Worm (Caenorhabditis elegans) whole organism, L4 larva: ENCODE measurements around the gene H35B03.2.

Experiments
- F10B5.3 ChIP-seq: sonication (generic microtip); optimal IDR thresholded peaks from 2 replicates; lab custom pipeline; 2016; ENCODE audit warnings: mild to moderate bottlenecking, missing genetic modification characterization, missing compliant biosample characterization
- R02D3.7 ChIP-seq: fragments of 150-350 bp; sonication (generic microtip); optimal IDR thresholded peaks from 3 replicates; lab custom pipeline; 2014; ENCODE audit warnings: missing biosample characterization, missing genetic modification characterization
- Y105C5A.15 ChIP-seq: fragments of 200-800 bp; sonication (Bioruptor generic); IDR thresholded peaks from 2 replicates; pipeline ENCODE4 v1.3.6; 2022; ENCODE audit warnings: missing genetic modification characterization, missing compliant biosample characterization
- Y5F2A.4 ChIP-seq: fragments of 200-800 bp; sonication (Bioruptor generic); optimal IDR thresholded peaks from 2 replicates; lab custom pipeline; 2018; ENCODE audit warnings: mild to moderate bottlenecking, missing genetic modification characterization, missing compliant biosample characterization
- Y75B8A.6 ChIP-seq: fragments of 200-800 bp; sonication (Bioruptor generic); IDR thresholded peaks from 2 replicates; pipeline ENCODE4 v1.3.6; 2022; ENCODE audit warnings: missing genetic modification reagents, missing genetic modification characterization, missing compliant biosample characterization
- ZK337.2 ChIP-seq: fragments of 200-800 bp; sonication (Bioruptor generic); IDR thresholded peaks from 2 replicates; pipeline ENCODE4 v1.3.6; 2022; ENCODE audit warnings: missing genetic modification reagents, missing genetic modification characterization, missing compliant biosample characterization
- aha-1 ChIP-seq: fragments of 150-350 bp; peaks from one replicate; lab custom pipeline; 2014; ENCODE audit warnings: missing biosample characterization, missing genetic modification characterization
- ama-1 ChIP-seq: fragments of 150-350 bp; optimal IDR thresholded peaks from 2 replicates; lab custom pipeline; 2014; ENCODE audit warnings: inconsistent platforms, mixed read lengths
- ceh-28 ChIP-seq: fragments of 150-350 bp; optimal IDR thresholded peaks from 2 replicates; lab custom pipeline; 2014; ENCODE audit warnings: missing biosample characterization, missing genetic modification reagents, missing genetic modification characterization
- ceh-32 ChIP-seq: sonication (generic microtip); optimal IDR thresholded peaks from 2 replicates; lab custom pipeline; 2016; ENCODE audit warnings: mild to moderate bottlenecking, missing genetic modification characterization, missing compliant biosample characterization; ENCODE audit not compliant: poor library complexity
- ceh-44 ChIP-seq: fragments of 200-800 bp; sonication (Bioruptor generic); IDR thresholded peaks from 2 replicates; pipeline ENCODE4 v1.3.6; 2022; ENCODE audit warnings: missing genetic modification reagents, missing genetic modification characterization, missing compliant biosample characterization
- daf-16 ChIP-seq, 3 experiments: sonication (generic microtip); optimal IDR thresholded peaks; 2 replicates each; lab custom pipeline; 2016 to 2017; ENCODE audit warnings: missing genetic modification characterization in 3 of 3, missing genetic modification reagents in 3 of 3, mild to moderate bottlenecking in 2 of 3, missing compliant biosample characterization in 2 of 3, missing biosample characterization in 1 of 3, moderate library complexity in 1 of 3
- dmd-6 ChIP-seq: fragments of 200-800 bp; sonication (Bioruptor generic); IDR thresholded peaks from 2 replicates; pipeline ENCODE4 v1.3.6; 2022; ENCODE audit warnings: missing genetic modification reagents, missing genetic modification characterization, missing compliant biosample characterization
- dpl-1 ChIP-seq: fragments of 150-350 bp; optimal IDR thresholded peaks from 2 replicates; lab custom pipeline; 2014; ENCODE audit warnings: missing biosample characterization, missing genetic modification reagents, missing genetic modification characterization
- duxl-1 ChIP-seq: sonication (generic microtip); optimal IDR thresholded peaks from 2 replicates; lab custom pipeline; 2016; ENCODE audit warnings: mild to moderate bottlenecking, missing genetic modification characterization, moderate library complexity, missing compliant biosample characterization; ENCODE audit not compliant: poor library complexity
- dve-1 ChIP-seq: sonication (generic microtip); optimal IDR thresholded peaks from 2 replicates; lab custom pipeline; 2017; ENCODE audit warnings: antibody characterized with exemption, mild to moderate bottlenecking, missing genetic modification characterization, missing compliant biosample characterization; ENCODE audit not compliant: insufficient read depth
- egl-43 ChIP-seq: fragments of 200-800 bp; sonication (Bioruptor generic); IDR thresholded peaks from 2 replicates; pipeline ENCODE4 v1.3.6; 2022; ENCODE audit warnings: missing genetic modification reagents, missing genetic modification characterization, missing compliant biosample characterization
- fkh-10 ChIP-seq: fragments of 150-350 bp; optimal IDR thresholded peaks from 2 replicates; lab custom pipeline; 2014; ENCODE audit warnings: missing biosample characterization, missing genetic modification reagents, missing genetic modification characterization
- gei-8 ChIP-seq: fragments of 200-800 bp; sonication (Bioruptor generic); optimal IDR thresholded peaks from 2 replicates; lab custom pipeline; 2018; ENCODE audit warnings: mild to moderate bottlenecking, missing genetic modification characterization, missing compliant biosample characterization
- hlh-11 ChIP-seq: fragments of 200-800 bp; sonication (Bioruptor generic); optimal IDR thresholded peaks from 2 replicates; lab custom pipeline; 2018; ENCODE audit warnings: mild to moderate bottlenecking, missing genetic modification characterization, missing compliant biosample characterization
- hlh-30 ChIP-seq: sonication (generic microtip); optimal IDR thresholded peaks from 2 replicates; lab custom pipeline; 2017; ENCODE audit warnings: antibody characterized with exemption, mild to moderate bottlenecking, missing genetic modification characterization, missing compliant biosample characterization; ENCODE audit not compliant: insufficient read depth
- hmg-1.1 ChIP-seq: fragments of 200-800 bp; sonication (Bioruptor generic); IDR thresholded peaks from 2 replicates; pipeline ENCODE4 v1.3.6; 2022; ENCODE audit warnings: missing genetic modification reagents, missing genetic modification characterization, missing compliant biosample characterization
- jun-1 ChIP-seq: fragments of 150-350 bp; optimal IDR thresholded peaks from 2 replicates; lab custom pipeline; 2014; ENCODE audit warnings: missing biosample characterization, missing genetic modification reagents, missing genetic modification characterization
- lin-39 ChIP-seq: fragments of 150-350 bp; optimal IDR thresholded peaks from 2 replicates; lab custom pipeline; 2014; ENCODE audit warnings: missing biosample characterization, missing genetic modification reagents, missing genetic modification characterization
- lsy-2 ChIP-seq, 2 experiments: fragments of 150-350 bp in 1 of 2; sonication (generic microtip) in 1 of 2; optimal IDR thresholded peaks; 2 replicates each; lab custom pipeline; 2014 to 2017; ENCODE audit warnings: missing biosample characterization in 2 of 2, missing genetic modification characterization in 2 of 2
- mdl-1 ChIP-seq, 2 experiments: fragments of 150-350 bp in 1 of 2; sonication (generic microtip) in 1 of 2; optimal IDR thresholded peaks; 2 replicates each; lab custom pipeline; 2014 to 2017; ENCODE audit warnings: missing biosample characterization in 2 of 2, missing genetic modification characterization in 2 of 2
- mep-1 ChIP-seq: fragments of 150-350 bp; sonication (generic microtip); optimal IDR thresholded peaks from 3 replicates; lab custom pipeline; 2014; ENCODE audit warnings: missing biosample characterization, missing genetic modification characterization
- mes-2 ChIP-seq: sonication (generic microtip); optimal IDR thresholded peaks from 2 replicates; lab custom pipeline; 2016; ENCODE audit warnings: missing genotype, mild to moderate bottlenecking, missing genetic modification characterization, missing compliant biosample characterization; ENCODE audit not compliant: poor library complexity, severe bottlenecking
- mxl-2 ChIP-seq: fragments of 200-800 bp; sonication (Bioruptor generic); conservative IDR thresholded peaks from 2 replicates; pipeline ENCODE4 v1.3.6; 2022; ENCODE audit warnings: missing genetic modification reagents, missing genetic modification characterization, missing compliant biosample characterization
- mxl-3 ChIP-seq: fragments of 200-800 bp; sonication (Bioruptor generic); optimal IDR thresholded peaks from 2 replicates; lab custom pipeline; 2018; ENCODE audit warnings: mild to moderate bottlenecking, missing genetic modification characterization, missing compliant biosample characterization
- nhr-10 ChIP-seq: fragments of 150-350 bp; optimal IDR thresholded peaks from 2 replicates; lab custom pipeline; 2014; ENCODE audit warnings: missing biosample characterization, missing genetic modification characterization
- nhr-102 ChIP-seq: sonication (generic microtip); optimal IDR thresholded peaks from 2 replicates; lab custom pipeline; 2016; ENCODE audit warnings: mild to moderate bottlenecking, missing genetic modification characterization, moderate library complexity, missing compliant biosample characterization
- nhr-28 ChIP-seq: fragments of 150-350 bp; optimal IDR thresholded peaks from 2 replicates; lab custom pipeline; 2014; ENCODE audit warnings: missing biosample characterization, missing genetic modification characterization
- nhr-48 ChIP-seq: sonication (generic microtip); optimal IDR thresholded peaks from 2 replicates; lab custom pipeline; 2016; ENCODE audit warnings: mild to moderate bottlenecking, missing genetic modification characterization, missing compliant biosample characterization
- nhr-77 ChIP-seq: fragments of 150-350 bp; optimal IDR thresholded peaks from 2 replicates; lab custom pipeline; 2014; ENCODE audit warnings: missing biosample characterization, missing genetic modification characterization
- pha-4 ChIP-seq, 2 experiments: fragments of 150-350 bp in 1 of 2; fragments of 200-800 bp in 1 of 2; sonication (Bioruptor generic) in 1 of 2; IDR thresholded peaks in 1 of 2; optimal IDR thresholded peaks in 1 of 2; 2 replicates each; pipeline versions ENCODE4 v1.3.6 to Lab custom; 2014 to 2022; ENCODE audit warnings: missing genetic modification characterization in 2 of 2, missing genetic modification reagents in 2 of 2, missing biosample characterization in 1 of 2, missing compliant biosample characterization in 1 of 2
- pqm-1 ChIP-seq: sonication (generic microtip); optimal IDR thresholded peaks from 2 replicates; lab custom pipeline; 2017; ENCODE audit warnings: missing biosample characterization, missing genetic modification characterization
- rbr-2 ChIP-seq: sonication (generic microtip); optimal IDR thresholded peaks from 2 replicates; lab custom pipeline; 2016; ENCODE audit warnings: missing genotype, missing genetic modification characterization, missing compliant biosample characterization
- sdz-12 ChIP-seq: fragments of 200-800 bp; sonication (Bioruptor generic); optimal IDR thresholded peaks from 2 replicates; lab custom pipeline; 2018; ENCODE audit warnings: mild to moderate bottlenecking, missing genetic modification characterization, missing compliant biosample characterization
- set-16 ChIP-seq: fragments of 200-800 bp; sonication (Bioruptor generic); IDR thresholded peaks from 2 replicates; pipeline ENCODE4 v1.3.6; 2022; ENCODE audit warnings: missing genetic modification reagents, missing genetic modification characterization, missing compliant biosample characterization
- snpc-4 ChIP-seq: fragments of 150-350 bp; optimal IDR thresholded peaks from 2 replicates; lab custom pipeline; 2014; ENCODE audit warnings: missing biosample characterization, missing genetic modification characterization
- spr-3 ChIP-seq: fragments of 200-800 bp; sonication (Bioruptor generic); optimal IDR thresholded peaks from 2 replicates; lab custom pipeline; 2018; ENCODE audit warnings: mild to moderate bottlenecking, missing genetic modification characterization, missing compliant biosample characterization
- tag-97 ChIP-seq: fragments of 200-800 bp; sonication (Bioruptor generic); IDR thresholded peaks from 2 replicates; pipeline ENCODE4 v1.3.6; 2022; ENCODE audit warnings: missing genetic modification characterization, missing compliant biosample characterization
- unc-62 ChIP-seq, 3 experiments: fragments of 150-350 bp in 1 of 3; sonication (generic microtip); optimal IDR thresholded peaks in 2 of 3; peaks in 1 of 3; 1 replicate in 1 of 3; 2 replicates in 2 of 3; lab custom pipeline; 2014 to 2017; ENCODE audit warnings: missing biosample characterization in 3 of 3, missing genetic modification characterization in 3 of 3, missing genetic modification reagents in 3 of 3, missing genotype in 1 of 3
- zfp-2 ChIP-seq: sonication (generic microtip); optimal IDR thresholded peaks from 2 replicates; lab custom pipeline; 2016; ENCODE audit warnings: mild to moderate bottlenecking, missing genetic modification characterization, missing compliant biosample characterization
- zfp-3 ChIP-seq: fragments of 200-800 bp; sonication (Bioruptor generic); conservative IDR thresholded peaks from 2 replicates; pipeline ENCODE4 v1.3.6; 2022; ENCODE audit warnings: missing genetic modification reagents, missing genetic modification characterization, missing compliant biosample characterization
- ztf-11 ChIP-seq: fragments of 150-350 bp; optimal IDR thresholded peaks from 2 replicates; lab custom pipeline; 2014; ENCODE audit warnings: missing biosample characterization, missing genetic modification characterization
- ztf-7 ChIP-seq: fragments of 150-350 bp; optimal IDR thresholded peaks from 2 replicates; lab custom pipeline; 2014; ENCODE audit warnings: missing biosample characterization, missing genetic modification characterization

The H35B03.2 gene

ce11 chrIV:5779537-5779936 is 48.1 kb upstream of the H35B03.2 start:
- TF ChIP-seq dpl-1 (no peak), lsy-2 (tag; optimal IDR thresholded peaks at IDR 0.05; lab: Kevin White, UChicago) (peak in 1 of 2 experiments; percentile 57)
- TF ChIP-seq, all 104 proteins: peak for 1

ce11 chrIV:5778342-5778741 is 46.9 kb upstream of the H35B03.2 start:
- peak; percentile 20 for TF ChIP-seq ztf-7 (tag; lab: Kevin White, UChicago)
- TF ChIP-seq egl-43 (GFP tag; lab: Robert Waterston, UW) = no peak
- TF ChIP-seq mxl-2 = no peak
- peak; percentile 11 for TF ChIP-seq mep-1
- TF ChIP-seq unc-62 (GFP tag; optimal IDR thresholded peaks at IDR 0.05 in 1 of 2; lab: Kevin White, UChicago) = no peak
- TF ChIP-seq unc-62 (tag; optimal IDR thresholded peaks at IDR 0.05; lab: Kevin White, UChicago) = no peak
- no peak for TF ChIP-seq gei-8
- TF ChIP-seq Y105C5A.15 (GFP tag; lab: Robert Waterston, UW) = no peak
- no peak for TF ChIP-seq snpc-4 (tag; lab: Kevin White, UChicago)
- TF ChIP-seq mdl-1 (tag; optimal IDR thresholded peaks at IDR 0.05; lab: Kevin White, UChicago) = peak in 1 of 2 experiments; percentile 65
- TF ChIP-seq sdz-12 (GFP tag; lab: Kevin White, UChicago) = no peak
- TF ChIP-seq R02D3.7 = no peak
- TF ChIP-seq hmg-1.1 (GFP tag; lab: Robert Waterston, UW) = no peak
- peak; percentile 36 to 38 for TF ChIP-seq lsy-2 (tag; optimal IDR thresholded peaks at IDR 0.05; lab: Kevin White, UChicago)
- TF ChIP-seq duxl-1 (tag; lab: Kevin White, UChicago) = peak; percentile 36
- TF ChIP-seq nhr-28 (tag; lab: Kevin White, UChicago) = peak; percentile 88
- TF ChIP-seq pqm-1 (tag; lab: Kevin White, UChicago) = peak; percentile 40
- peak; percentile 38 for TF ChIP-seq nhr-77 (tag; lab: Kevin White, UChicago)
- TF ChIP-seq ceh-44 (GFP tag; lab: Robert Waterston, UW) = no peak
- TF ChIP-seq dve-1 (tag; lab: Kevin White, UChicago) = peak; percentile 93
- no peak for TF ChIP-seq F10B5.3 (tag; lab: Kevin White, UChicago)
- no peak for TF ChIP-seq lin-39 (tag; lab: Kevin White, UChicago)
- TF ChIP-seq ZK337.2 = no peak
- TF ChIP-seq ceh-28 (tag; lab: Kevin White, UChicago) = no peak
- TF ChIP-seq set-16 = no peak
- TF ChIP-seq dmd-6 (GFP tag; lab: Robert Waterston, UW) = peak; percentile 47
- no peak for TF ChIP-seq zfp-3
- TF ChIP-seq jun-1 (tag; lab: Kevin White, UChicago) = no peak
- no peak for TF ChIP-seq fkh-10 (GFP tag; lab: Kevin White, UChicago)
- peak; percentile 69 for TF ChIP-seq nhr-10 (tag; lab: Kevin White, UChicago)
- TF ChIP-seq hlh-11 = peak; percentile 89
- peak; percentile 38 for TF ChIP-seq mxl-3 (GFP tag; lab: Kevin White, UChicago)
- no peak for TF ChIP-seq tag-97 (GFP tag; lab: Robert Waterston, UW)
- TF ChIP-seq ama-1 = no peak
- peak; percentile 82 for TF ChIP-seq aha-1
- TF ChIP-seq mes-2 (tag; lab: Kevin White, UChicago) = no peak
- TF ChIP-seq nhr-48 (tag; lab: Kevin White, UChicago) = peak; percentile 81
- TF ChIP-seq daf-16 (GFP tag; optimal IDR thresholded peaks at IDR 0.05; lab: Kevin White, UChicago) = no peak
- TF ChIP-seq daf-16 (tag; optimal IDR thresholded peaks at IDR 0.05; lab: Kevin White, UChicago) = peak; percentile 47
- no peak for TF ChIP-seq ztf-11
- no peak for TF ChIP-seq zfp-2
- TF ChIP-seq nhr-102 (tag; lab: Kevin White, UChicago) = peak; percentile 75
- TF ChIP-seq hlh-30 = peak; percentile 84
- TF ChIP-seq spr-3 (GFP tag; lab: Kevin White, UChicago) = no peak
- TF ChIP-seq Y5F2A.4 (GFP tag; lab: Kevin White, UChicago) = no peak
- peak; percentile 4 for TF ChIP-seq rbr-2 (tag; lab: Kevin White, UChicago)
- no peak for TF ChIP-seq ceh-32 (tag; lab: Kevin White, UChicago)
- no peak for TF ChIP-seq Y75B8A.6 (GFP tag; lab: Robert Waterston, UW)
- no peak for TF ChIP-seq pha-4 (GFP tag; IDR thresholded peaks at IDR 0.05; lab: Robert Waterston, UW)
- TF ChIP-seq pha-4 (tag; optimal IDR thresholded peaks at IDR 0.05; lab: Kevin White, UChicago) = no peak
